Fruit fly (Drosophila melanogaster): ENCODE measurements around the gene CG5913.

CG5913 gene

DNA sequence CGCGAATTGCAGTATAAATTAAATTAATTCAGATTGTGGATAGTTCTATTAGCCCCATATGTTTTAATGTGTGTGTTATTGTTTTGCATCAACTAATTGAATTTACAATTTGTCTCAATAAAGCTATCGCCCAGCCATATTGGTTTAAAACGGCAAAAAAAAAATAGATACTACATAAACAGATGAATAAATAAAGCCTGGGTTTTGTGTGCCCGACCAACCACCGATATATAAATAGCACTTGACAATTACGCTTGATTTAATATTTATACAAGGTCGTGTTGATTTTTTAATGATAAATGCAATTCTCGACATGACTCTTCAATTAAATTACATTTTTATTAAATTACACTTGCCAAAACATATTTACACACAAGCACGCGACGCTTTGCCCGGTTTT is 22.9 kb upstream of the CG5913 start:
- TF ChIP-seq Hr83 (GFP tag; optimal IDR thresholded peaks at IDR 0.05; ENCODE audit: poor library complexity, severe bottlenecking), result peak; percentile 15
- TF ChIP-seq rgr (GFP tag; optimal IDR thresholded peaks at IDR 0.05), result no peak

dm6 chr3R:25876639-25877038 is 16.7 kb upstream of the CG5913 start:
- TF ChIP-seq ey (GFP tag; optimal IDR thresholded peaks at IDR 0.05) (no peak), sage (GFP tag; optimal IDR thresholded peaks at IDR 0.05) (no peak), OdsH (GFP tag; optimal IDR thresholded peaks at IDR 0.05) (no peak), dl (GFP tag; optimal IDR thresholded peaks at IDR 0.05; ENCODE audit: insufficient read depth in 1 of 2, partially characterized antibody in 2 of 2) (no peak), usp (GFP tag; optimal IDR thresholded peaks at IDR 0.05) (no peak), Vsx2 (GFP tag; optimal IDR thresholded peaks at IDR 0.05; ENCODE audit: partially characterized antibody) (no peak), woc (GFP tag; optimal IDR thresholded peaks at IDR 0.05) (no peak), CrebA (GFP tag; optimal IDR thresholded peaks at IDR 0.05; ENCODE audit: borderline replicate concordance) (no peak), Sp1 (GFP tag; optimal IDR thresholded peaks at IDR 0.05) (no peak), lola (GFP tag; optimal IDR thresholded peaks at IDR 0.05) (no peak), fru (GFP tag; optimal IDR thresholded peaks at IDR 0.05) (no peak), Rel (GFP tag; optimal IDR thresholded peaks at IDR 0.05) (no peak), Rel (tag; optimal IDR thresholded peaks at IDR 0.05) (no peak), Jra (GFP tag; optimal IDR thresholded peaks at IDR 0.05) (no peak), brk (GFP tag; optimal IDR thresholded peaks at IDR 0.05) (no peak), Hr83 (GFP tag; optimal IDR thresholded peaks at IDR 0.05; ENCODE audit: poor library complexity, severe bottlenecking) (no peak), jim (GFP tag; optimal IDR thresholded peaks at IDR 0.05) (no peak), psq (GFP tag; optimal IDR thresholded peaks at IDR 0.05) (no peak), GATAd (GFP tag; optimal IDR thresholded peaks at IDR 0.05) (no peak)

DNA sequence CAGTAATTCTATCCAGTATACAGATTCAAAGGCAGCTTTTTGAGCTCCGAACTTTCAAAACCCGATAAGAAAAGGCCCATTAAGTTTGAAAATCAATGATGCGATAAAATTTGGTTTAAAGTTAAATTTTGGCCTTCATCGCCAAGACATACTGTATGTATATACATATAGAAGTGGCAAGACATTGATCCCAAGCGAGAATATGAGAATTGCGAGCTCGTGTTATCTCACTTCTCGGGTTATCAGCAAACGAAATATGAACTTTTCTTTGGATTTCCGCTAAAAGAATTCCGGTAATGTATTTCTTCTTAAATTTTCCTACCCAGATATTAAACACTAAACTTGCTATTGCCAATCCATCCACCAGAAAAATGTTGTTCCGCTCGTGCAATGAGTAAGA is 16.2 kb upstream of the CG5913 start:
- TF ChIP-seq br (GFP tag; optimal IDR thresholded peaks at IDR 0.05) (no peak), Vsx2 (GFP tag; optimal IDR thresholded peaks at IDR 0.05; ENCODE audit: partially characterized antibody) (no peak), Rel (GFP tag; optimal IDR thresholded peaks at IDR 0.05) (no peak), Rel (tag; optimal IDR thresholded peaks at IDR 0.05) (no peak), psq (GFP tag; optimal IDR thresholded peaks at IDR 0.05) (no peak), CrebA (GFP tag; optimal IDR thresholded peaks at IDR 0.05; ENCODE audit: borderline replicate concordance) (no peak), woc (GFP tag; optimal IDR thresholded peaks at IDR 0.05) (no peak), ey (GFP tag; optimal IDR thresholded peaks at IDR 0.05) (no peak), Abd-B (GFP tag; optimal IDR thresholded peaks at IDR 0.05) (no peak), Myc (optimal IDR thresholded peaks at IDR 0.05) (no peak), dsf (GFP tag; optimal IDR thresholded peaks at IDR 0.05; ENCODE audit: borderline replicate concordance) (no peak), HLH106 (tag; optimal IDR thresholded peaks at IDR 0.05) (no peak), GATAd (GFP tag; optimal IDR thresholded peaks at IDR 0.05) (no peak), usp (GFP tag; optimal IDR thresholded peaks at IDR 0.05) (no peak), tai (GFP tag; optimal IDR thresholded peaks at IDR 0.05) (no peak), brk (GFP tag; optimal IDR thresholded peaks at IDR 0.05) (no peak), Dif (GFP tag; optimal IDR thresholded peaks at IDR 0.05; ENCODE audit: partially characterized antibody) (no peak), Hr83 (GFP tag; optimal IDR thresholded peaks at IDR 0.05; ENCODE audit: poor library complexity, severe bottlenecking) (no peak), Hnf4 (GFP tag; optimal IDR thresholded peaks at IDR 0.05) (no peak), Sp1 (GFP tag; optimal IDR thresholded peaks at IDR 0.05) (no peak), h (GFP tag; optimal IDR thresholded peaks at IDR 0.05) (no peak)

DNA sequence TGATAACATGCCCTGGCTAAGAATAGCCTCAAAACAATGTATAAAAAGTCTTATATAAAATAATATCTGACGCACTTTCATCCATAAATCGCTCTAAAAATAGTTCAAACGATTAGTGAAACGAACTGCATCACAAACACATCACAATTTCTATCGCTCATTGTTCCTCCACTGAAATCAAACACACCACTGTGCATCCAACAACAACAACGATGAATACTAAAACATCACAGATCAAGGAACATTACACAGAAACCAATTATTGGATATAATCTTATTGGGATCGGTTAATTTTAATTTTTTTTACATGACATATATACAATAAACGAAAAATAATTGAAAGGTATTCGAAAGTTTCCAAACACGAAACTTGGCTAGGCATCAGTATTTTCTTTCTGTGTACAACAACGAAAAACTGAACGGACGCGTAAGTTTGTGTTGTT is 13.9 kb upstream of the CG5913 start:
- TF ChIP-seq sv (GFP tag; optimal IDR thresholded peaks at IDR 0.05), result peak; percentile 57
- peak; percentile 19 for TF ChIP-seq ey (GFP tag; optimal IDR thresholded peaks at IDR 0.05)
- no peak for TF ChIP-seq usp (GFP tag; optimal IDR thresholded peaks at IDR 0.05)
- TF ChIP-seq rgr (GFP tag; optimal IDR thresholded peaks at IDR 0.05), result peak; percentile 17
- peak; percentile 2 for TF ChIP-seq h (GFP tag; optimal IDR thresholded peaks at IDR 0.05)

- TF ChIP-seq Myc (optimal IDR thresholded peaks at IDR 0.05) (peak; percentile 13), brk (GFP tag; optimal IDR thresholded peaks at IDR 0.05) (no peak), OdsH (GFP tag; optimal IDR thresholded peaks at IDR 0.05) (peak; percentile 33), fru (GFP tag; optimal IDR thresholded peaks at IDR 0.05) (no peak), Dif (GFP tag; optimal IDR thresholded peaks at IDR 0.05; ENCODE audit: partially characterized antibody) (peak; percentile 74), Sp1 (GFP tag; optimal IDR thresholded peaks at IDR 0.05) (peak; percentile 58), usp (GFP tag; optimal IDR thresholded peaks at IDR 0.05) (no peak), CG9705 (GFP tag; optimal IDR thresholded peaks at IDR 0.05) (no peak), woc (GFP tag; optimal IDR thresholded peaks at IDR 0.05) (peak; percentile 28), dl (GFP tag; optimal IDR thresholded peaks at IDR 0.05; ENCODE audit: insufficient read depth in 1 of 2, partially characterized antibody in 2 of 2) (peak in 1 of 2 experiments; percentile 74), Rel (GFP tag; optimal IDR thresholded peaks at IDR 0.05) (no peak), Rel (tag; optimal IDR thresholded peaks at IDR 0.05) (no peak), Hr83 (GFP tag; optimal IDR thresholded peaks at IDR 0.05; ENCODE audit: poor library complexity, severe bottlenecking) (peak; percentile 76), CG32264 (GFP tag; optimal IDR thresholded peaks at IDR 0.05) (no peak), N (GFP tag; optimal IDR thresholded peaks at IDR 0.05) (no peak), sage (GFP tag; optimal IDR thresholded peaks at IDR 0.05) (no peak), Hr78 (GFP tag; optimal IDR thresholded peaks at IDR 0.05) (no peak), rgr (GFP tag; optimal IDR thresholded peaks at IDR 0.05) (peak; percentile 29), h (GFP tag; optimal IDR thresholded peaks at IDR 0.05) (peak; percentile 14), HLH106 (tag; optimal IDR thresholded peaks at IDR 0.05) (peak; percentile 59), psq (GFP tag; optimal IDR thresholded peaks at IDR 0.05) (peak; percentile 60), foxo (GFP tag; optimal IDR thresholded peaks at IDR 0.05) (peak in 1 of 2 experiments; percentile 49), jim (GFP tag; optimal IDR thresholded peaks at IDR 0.05) (peak; percentile 23), Jra (GFP tag; optimal IDR thresholded peaks at IDR 0.05) (no peak), Dfd (GFP tag; optimal IDR thresholded peaks at IDR 0.05) (peak; percentile 3)
These were observed 12.9 kb upstream of the CG5913 start for dm6 chr3R:25880198-25880970.

Data from whole organism, wandering third instar larva.